Worm (Caenorhabditis elegans) whole organism, midembryonic: ENCODE measurements around the gene F36A4.2.

Experiments
- T22C8.4 ChIP-seq: fragments of 200-800 bp; sonication (Bioruptor generic); IDR thresholded peaks from 2 replicates; pipeline ENCODE4 v1.3.6; 2022; ENCODE audit warnings: missing genetic modification characterization, missing compliant biosample characterization
- cog-1 ChIP-seq: sonication (generic microtip); optimal IDR thresholded peaks from 2 replicates; lab custom pipeline; 2016; ENCODE audit warnings: missing genetic modification characterization, missing compliant biosample characterization
- flt-1 ChIP-seq: fragments of 200-800 bp; sonication (Bioruptor generic); IDR thresholded peaks from 2 replicates; pipeline ENCODE4 v1.3.6; 2022; ENCODE audit warnings: missing genetic modification characterization, missing compliant biosample characterization
- klf-2 ChIP-seq: fragments of 200-800 bp; sonication (Bioruptor generic); conservative IDR thresholded peaks from 2 replicates; pipeline ENCODE4 v1.3.6; 2022; ENCODE audit warnings: missing genetic modification reagents, missing genetic modification characterization, missing compliant biosample characterization
- ref-1 ChIP-seq: fragments of 200-800 bp; sonication (Bioruptor generic); conservative IDR thresholded peaks from 2 replicates; pipeline ENCODE4 v1.3.6; 2022; ENCODE audit warnings: missing genetic modification reagents, missing genetic modification characterization, missing compliant biosample characterization
- tab-1 ChIP-seq: fragments of 200-800 bp; sonication (Bioruptor generic); IDR thresholded peaks from 2 replicates; pipeline ENCODE4 v1.3.6; 2022; ENCODE audit warnings: missing genetic modification characterization, missing compliant biosample characterization
- ztf-23 ChIP-seq: fragments of 200-800 bp; sonication (Bioruptor generic); IDR thresholded peaks from 2 replicates; pipeline ENCODE4 v1.3.6; 2022; ENCODE audit warnings: missing genetic modification reagents, missing genetic modification characterization, missing compliant biosample characterization
- ztf-29 ChIP-seq: fragments of 200-800 bp; sonication (Bioruptor generic); IDR thresholded peaks from 2 replicates; pipeline ENCODE4 v1.3.6; 2022; ENCODE audit warnings: missing genetic modification reagents, missing genetic modification characterization, missing compliant biosample characterization

DNA sequence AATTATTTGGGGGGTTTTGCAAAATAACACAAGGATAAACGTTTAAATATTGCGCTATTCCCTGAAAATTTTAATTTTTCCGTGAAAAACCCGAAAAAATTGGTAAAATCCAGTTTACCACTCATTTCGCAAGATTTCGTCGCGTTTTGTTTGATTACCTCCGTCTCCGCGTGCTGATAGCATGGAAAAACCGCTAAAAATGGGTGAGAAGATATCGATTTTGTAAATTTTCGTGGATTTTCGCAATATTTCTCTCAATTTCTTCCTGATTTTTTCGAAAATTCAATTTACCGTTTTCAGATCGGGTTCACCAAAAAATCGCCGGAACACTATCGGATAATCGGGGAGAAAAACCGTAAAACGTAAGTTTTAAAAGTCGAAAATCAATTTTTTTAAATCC lies 23.3 kb upstream of the F36A4.2 start, which contains the start of gene ama-1:
- no peak for TF ChIP-seq T22C8.4 (GFP tag; lab: Robert Waterston, UW)
- TF ChIP-seq flt-1 (GFP tag; lab: Robert Waterston, UW) = no peak
- no peak for TF ChIP-seq tab-1 (GFP tag; lab: Robert Waterston, UW)
- TF ChIP-seq ztf-29 (GFP tag; lab: Robert Waterston, UW) = no peak
- TF ChIP-seq klf-2 = no peak
- no peak for TF ChIP-seq ref-1 (GFP tag; lab: Robert Waterston, UW)
- TF ChIP-seq ztf-23 (GFP tag; lab: Robert Waterston, UW) = no peak
- TF ChIP-seq cog-1 (tag; lab: Kevin White, UChicago) = no peak
